Worm (Caenorhabditis elegans) whole organism, L2 larva: ENCODE measurements around the gene lir-1.
A peak's percentile ranks its signal among the peaks of the same experiment; 100 is the strongest.

Source experiments
- C34F6.9 ChIP-seq: fragments of 150-350 bp; optimal IDR thresholded peaks from 2 replicates; lab custom pipeline; 2014; ENCODE audit warnings: missing biosample characterization, missing genetic modification characterization
- F13H6.1 ChIP-seq: sonication (generic microtip); optimal IDR thresholded peaks from 2 replicates; lab custom pipeline; 2016; ENCODE audit warnings: missing genetic modification characterization, missing compliant biosample characterization
- R02D3.7 ChIP-seq: fragments of 150-350 bp; optimal IDR thresholded peaks from 2 replicates; lab custom pipeline; 2014; ENCODE audit warnings: missing biosample characterization, missing genetic modification characterization
- Y55F3AM.14 ChIP-seq: fragments of 200-800 bp; sonication (Bioruptor generic); optimal IDR thresholded peaks from 2 replicates; lab custom pipeline; 2018; ENCODE audit warnings: mild to moderate bottlenecking, missing genetic modification characterization, missing compliant biosample characterization
- aly-2 ChIP-seq: fragments of 150-350 bp; optimal IDR thresholded peaks from 2 replicates; lab custom pipeline; 2014; ENCODE audit warnings: missing biosample characterization, missing genetic modification characterization
- ama-1 ChIP-seq: fragments of 150-350 bp; optimal IDR thresholded peaks from 2 replicates; lab custom pipeline; 2018; ENCODE audit warnings: inconsistent platforms
- blmp-1 ChIP-seq: sonication (generic microtip); optimal IDR thresholded peaks from 2 replicates; lab custom pipeline; 2017; ENCODE audit warnings: missing genetic modification characterization, mild to moderate bottlenecking, missing compliant biosample characterization, antibody characterized with exemption, moderate library complexity; ENCODE audit not compliant: insufficient read depth
- ceh-16 ChIP-seq: fragments of 150-350 bp; optimal IDR thresholded peaks from 2 replicates; lab custom pipeline; 2014; ENCODE audit warnings: missing biosample characterization, missing genetic modification characterization
- ceh-82 ChIP-seq: fragments of 150-350 bp; optimal IDR thresholded peaks from 2 replicates; lab custom pipeline; 2014; ENCODE audit warnings: missing biosample characterization, missing genetic modification characterization
- crh-2 ChIP-seq: sonication (generic microtip); optimal IDR thresholded peaks from 2 replicates; lab custom pipeline; 2017; ENCODE audit warnings: missing biosample characterization, missing genetic modification characterization
- dmd-4 ChIP-seq: sonication (generic microtip); optimal IDR thresholded peaks from 2 replicates; lab custom pipeline; 2017; ENCODE audit warnings: missing biosample characterization, missing genetic modification characterization
- egl-27 ChIP-seq: sonication (generic microtip); optimal IDR thresholded peaks from 3 replicates; lab custom pipeline; 2017; ENCODE audit warnings: missing biosample characterization, missing genetic modification reagents, missing genetic modification characterization
- elt-1 ChIP-seq: fragments of 150-350 bp; optimal IDR thresholded peaks from 2 replicates; lab custom pipeline; 2014; ENCODE audit warnings: missing biosample characterization, missing genetic modification characterization
- fos-1 ChIP-seq: fragments of 150-350 bp; optimal IDR thresholded peaks from 2 replicates; lab custom pipeline; 2014; ENCODE audit warnings: missing biosample characterization, missing genetic modification characterization
- gmeb-1 ChIP-seq: fragments of 150-350 bp; optimal IDR thresholded peaks from 2 replicates; lab custom pipeline; 2014; ENCODE audit warnings: missing biosample characterization, missing genetic modification characterization
- lin-11 ChIP-seq: fragments of 150-350 bp; sonication (generic microtip); optimal IDR thresholded peaks from 2 replicates; lab custom pipeline; 2014; ENCODE audit warnings: missing biosample characterization, missing genetic modification characterization, inconsistent platforms, mixed read lengths
- lin-13 ChIP-seq: fragments of 150-350 bp; optimal IDR thresholded peaks from 2 replicates; lab custom pipeline; 2014; ENCODE audit warnings: missing biosample characterization, missing genetic modification reagents, missing genetic modification characterization
- lin-39 ChIP-seq: fragments of 150-350 bp; optimal IDR thresholded peaks from 2 replicates; lab custom pipeline; 2014; ENCODE audit warnings: missing biosample characterization, missing genetic modification reagents, missing genetic modification characterization
- lsy-2 ChIP-seq, 2 experiments: fragments of 150-350 bp in 1 of 2; sonication (generic microtip) in 1 of 2; optimal IDR thresholded peaks; 2 replicates each; lab custom pipeline; 2014 to 2017; ENCODE audit warnings: missing biosample characterization in 2 of 2, missing genetic modification characterization in 2 of 2
- mab-5 ChIP-seq: fragments of 150-350 bp; optimal IDR thresholded peaks from 2 replicates; lab custom pipeline; 2014; ENCODE audit warnings: missing biosample characterization, missing genetic modification characterization
- mbf-1 ChIP-seq: sonication (generic microtip); optimal IDR thresholded peaks from 2 replicates; lab custom pipeline; 2017; ENCODE audit warnings: missing biosample characterization, missing genetic modification characterization
- mdl-1 ChIP-seq, 2 experiments: fragments of 150-350 bp in 1 of 2; sonication (generic microtip) in 1 of 2; optimal IDR thresholded peaks; 2 replicates each; lab custom pipeline; 2017; ENCODE audit warnings: missing biosample characterization in 2 of 2, missing genetic modification characterization in 2 of 2
- nhr-11 ChIP-seq: fragments of 150-350 bp; optimal IDR thresholded peaks from 2 replicates; lab custom pipeline; 2014; ENCODE audit warnings: missing biosample characterization, missing genetic modification characterization
- nhr-129 ChIP-seq: fragments of 150-350 bp; optimal IDR thresholded peaks from 2 replicates; lab custom pipeline; 2014; ENCODE audit warnings: missing biosample characterization, missing genetic modification characterization
- nhr-23 ChIP-seq: fragments of 150-350 bp; optimal IDR thresholded peaks from 2 replicates; lab custom pipeline; 2014; ENCODE audit warnings: missing biosample characterization, missing genetic modification reagents, missing genetic modification characterization
- nhr-25 ChIP-seq: fragments of 150-350 bp; sonication (generic microtip); optimal IDR thresholded peaks from 3 replicates; lab custom pipeline; 2014; ENCODE audit warnings: missing biosample characterization, missing genetic modification characterization
- nhr-77 ChIP-seq: fragments of 150-350 bp; optimal IDR thresholded peaks from 2 replicates; lab custom pipeline; 2014; ENCODE audit warnings: missing biosample characterization, missing genetic modification characterization
- peb-1 ChIP-seq: fragments of 150-350 bp; optimal IDR thresholded peaks from 2 replicates; lab custom pipeline; 2014; ENCODE audit warnings: missing biosample characterization, missing genetic modification characterization
- sem-4 ChIP-seq: fragments of 150-350 bp; optimal IDR thresholded peaks from 2 replicates; lab custom pipeline; 2014; ENCODE audit warnings: missing biosample characterization, missing genetic modification reagents, missing genetic modification characterization
- skn-1 ChIP-seq: sonication (generic microtip); optimal IDR thresholded peaks from 2 replicates; lab custom pipeline; 2017; ENCODE audit warnings: missing biosample characterization, missing genetic modification characterization
- sma-3 ChIP-seq: sonication (generic microtip); optimal IDR thresholded peaks from 2 replicates; lab custom pipeline; 2016; ENCODE audit warnings: missing genetic modification reagents, missing genetic modification characterization, missing compliant biosample characterization
- sma-9 ChIP-seq, 2 experiments: fragments of 150-350 bp in 1 of 2; sonication (generic microtip) in 1 of 2; optimal IDR thresholded peaks; 2 replicates each; lab custom pipeline; 2014 to 2016; ENCODE audit warnings: missing genetic modification characterization in 2 of 2, mild to moderate bottlenecking in 1 of 2, missing biosample characterization in 1 of 2, missing compliant biosample characterization in 1 of 2, missing genetic modification reagents in 1 of 2, moderate library complexity in 1 of 2
- snpc-4 ChIP-seq: fragments of 150-350 bp; optimal IDR thresholded peaks from 2 replicates; lab custom pipeline; 2014; ENCODE audit warnings: missing biosample characterization, missing genetic modification characterization
- unc-39 ChIP-seq: fragments of 150-350 bp; optimal IDR thresholded peaks from 2 replicates; lab custom pipeline; 2014; ENCODE audit warnings: missing biosample characterization, missing genetic modification characterization
- unc-55 ChIP-seq: fragments of 150-350 bp; sonication (generic microtip); optimal IDR thresholded peaks from 3 replicates; lab custom pipeline; 2014; ENCODE audit warnings: missing biosample characterization, missing genetic modification reagents, missing genetic modification characterization
- unc-62 ChIP-seq: fragments of 150-350 bp; optimal IDR thresholded peaks from 2 replicates; lab custom pipeline; 2014; ENCODE audit warnings: missing biosample characterization, missing genetic modification reagents, missing genetic modification characterization
- zag-1 ChIP-seq: fragments of 150-350 bp; optimal IDR thresholded peaks from 2 replicates; lab custom pipeline; 2014; ENCODE audit warnings: missing biosample characterization, missing genetic modification characterization
- ztf-1 ChIP-seq: fragments of 200-800 bp; sonication (Bioruptor generic); conservative IDR thresholded peaks from 2 replicates; pipeline ENCODE4 v1.3.6; 2022; ENCODE audit warnings: missing genetic modification characterization, missing compliant biosample characterization
- ztf-4 ChIP-seq: fragments of 150-350 bp; optimal IDR thresholded peaks from 2 replicates; lab custom pipeline; 2014; ENCODE audit warnings: missing biosample characterization, missing genetic modification characterization

lir-1 gene

DNA sequence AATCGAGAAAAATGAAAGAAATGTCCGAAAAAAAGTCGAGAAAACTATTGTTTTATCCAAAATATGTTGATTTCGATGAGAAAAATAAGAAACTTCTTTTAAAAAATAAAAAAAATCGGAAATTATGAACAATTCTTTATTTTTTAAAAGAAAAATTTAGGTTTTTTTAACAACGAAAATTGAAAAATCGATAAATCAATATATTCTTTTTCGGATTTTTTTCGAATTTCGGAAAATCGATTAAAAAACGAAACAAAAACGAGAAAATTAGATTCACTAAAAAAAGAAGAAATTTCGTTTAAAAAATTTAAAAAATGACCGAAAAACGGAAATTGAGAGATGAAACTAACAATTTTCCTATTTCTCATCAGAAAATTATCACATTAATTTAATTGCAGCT, 1.8 kb upstream of the lir-1 start:
- TF ChIP-seq nhr-23 (no peak), unc-39 (tag; lab: Kevin White, UChicago) (no peak), peb-1 (tag; lab: Kevin White, UChicago) (no peak), sem-4 (tag; lab: Kevin White, UChicago) (no peak), ceh-82 (tag; lab: Kevin White, UChicago) (no peak), unc-55 (GFP tag; lab: Kevin White, UChicago) (no peak), snpc-4 (tag; lab: Kevin White, UChicago) (no peak), elt-1 (no peak), aly-2 (tag; lab: Kevin White, UChicago) (no peak), crh-2 (tag; lab: Kevin White, UChicago) (no peak)

DNA sequence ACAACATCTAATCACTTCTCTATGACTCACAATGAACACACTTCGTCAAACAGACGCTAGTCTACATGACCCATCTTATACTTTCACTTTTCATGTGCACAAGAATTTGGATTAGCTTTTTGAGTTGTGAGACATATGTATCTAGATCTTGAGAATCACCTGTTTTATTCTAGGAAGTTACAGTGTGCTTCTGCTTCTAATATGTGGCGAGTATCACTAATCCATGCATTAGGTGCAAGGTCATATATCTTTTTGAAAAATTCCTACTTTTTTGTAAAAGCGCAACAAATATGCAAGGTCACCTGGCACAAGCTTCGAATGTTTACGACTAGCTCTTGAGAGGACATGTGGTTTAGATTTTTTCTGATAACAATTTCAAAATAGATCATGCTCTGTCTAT, 3.9 kb downstream of the lir-1 start:
- TF ChIP-seq nhr-11, result no peak
- TF ChIP-seq elt-1, result no peak
- TF ChIP-seq R02D3.7 (tag; lab: Kevin White, UChicago), result no peak
- no peak for TF ChIP-seq blmp-1 (tag; lab: Kevin White, UChicago)
- no peak for TF ChIP-seq unc-62 (GFP tag; lab: Kevin White, UChicago)
- TF ChIP-seq lsy-2 (tag; optimal IDR thresholded peaks at IDR 0.05; lab: Kevin White, UChicago), result no peak
- TF ChIP-seq skn-1 (tag; lab: Kevin White, UChicago), result no peak
- no peak for TF ChIP-seq mab-5 (tag; lab: Kevin White, UChicago)
- no peak for TF ChIP-seq zag-1 (tag; lab: Kevin White, UChicago)
- TF ChIP-seq nhr-77 (tag; lab: Kevin White, UChicago), result no peak
- no peak for TF ChIP-seq snpc-4 (tag; lab: Kevin White, UChicago)
- TF ChIP-seq gmeb-1 (tag; lab: Kevin White, UChicago), result no peak
- no peak for TF ChIP-seq ama-1 (lab: Kevin White, UChicago)
- no peak for TF ChIP-seq mbf-1 (tag; lab: Kevin White, UChicago)
- TF ChIP-seq lin-13 (GFP tag; lab: Kevin White, UChicago), result no peak
- no peak for TF ChIP-seq lin-39 (tag; lab: Kevin White, UChicago)
- no peak for TF ChIP-seq aly-2 (tag; lab: Kevin White, UChicago)

- TF ChIP-seq mab-5 (tag; lab: Kevin White, UChicago) (no peak), egl-27 (tag; lab: Kevin White, UChicago) (peak; percentile 16), sma-3 (GFP tag; lab: Kevin White, UChicago) (peak; percentile 34), mdl-1 (tag; optimal IDR thresholded peaks at IDR 0.05; lab: Kevin White, UChicago) (peak in 1 of 2 experiments; percentile 11), aly-2 (tag; lab: Kevin White, UChicago) (no peak), unc-62 (GFP tag; lab: Kevin White, UChicago) (no peak), lsy-2 (tag; optimal IDR thresholded peaks at IDR 0.05; lab: Kevin White, UChicago) (peak in 1 of 2 experiments; percentile 6), unc-39 (tag; lab: Kevin White, UChicago) (no peak), zag-1 (tag; lab: Kevin White, UChicago) (no peak), C34F6.9 (tag; lab: Kevin White, UChicago) (peak; percentile 0), nhr-129 (tag; lab: Kevin White, UChicago) (peak; percentile 41), ztf-1 (no peak), unc-55 (GFP tag; lab: Kevin White, UChicago) (peak; percentile 58), crh-2 (tag; lab: Kevin White, UChicago) (no peak), dmd-4 (tag; lab: Kevin White, UChicago) (no peak), ceh-82 (tag; lab: Kevin White, UChicago) (no peak), ceh-16 (tag; lab: Kevin White, UChicago) (peak; percentile 5), sem-4 (tag; lab: Kevin White, UChicago) (no peak), ama-1 (lab: Kevin White, UChicago) (no peak), nhr-25 (tag; lab: Kevin White, UChicago) (peak; percentile 33), ztf-4 (tag; lab: Kevin White, UChicago) (no peak), sma-9 (GFP tag; optimal IDR thresholded peaks at IDR 0.05; lab: Kevin White, UChicago) (no peak), sma-9 (tag; optimal IDR thresholded peaks at IDR 0.05; lab: Kevin White, UChicago) (no peak), fos-1 (tag; lab: Kevin White, UChicago) (no peak), elt-1 (no peak), F13H6.1 (no peak), lin-11 (tag; lab: Kevin White, UChicago) (no peak), blmp-1 (tag; lab: Kevin White, UChicago) (no peak), nhr-77 (tag; lab: Kevin White, UChicago) (no peak), Y55F3AM.14 (GFP tag; lab: Kevin White, UChicago) (no peak), R02D3.7 (tag; lab: Kevin White, UChicago) (no peak), snpc-4 (tag; lab: Kevin White, UChicago) (no peak), nhr-23 (no peak)
These were observed 4.6 kb downstream of the lir-1 start for ce11 chrII:7676307-7676905.
